Worm (Caenorhabditis elegans): Measurements from ENCODE around the gene try-1.
"Not testable (repeated sequence)": the region's sequence is repeated elsewhere in the genome, so short reads cannot be mapped to it uniquely, and the experiment has no call there.

try-1 gene

DNA sequence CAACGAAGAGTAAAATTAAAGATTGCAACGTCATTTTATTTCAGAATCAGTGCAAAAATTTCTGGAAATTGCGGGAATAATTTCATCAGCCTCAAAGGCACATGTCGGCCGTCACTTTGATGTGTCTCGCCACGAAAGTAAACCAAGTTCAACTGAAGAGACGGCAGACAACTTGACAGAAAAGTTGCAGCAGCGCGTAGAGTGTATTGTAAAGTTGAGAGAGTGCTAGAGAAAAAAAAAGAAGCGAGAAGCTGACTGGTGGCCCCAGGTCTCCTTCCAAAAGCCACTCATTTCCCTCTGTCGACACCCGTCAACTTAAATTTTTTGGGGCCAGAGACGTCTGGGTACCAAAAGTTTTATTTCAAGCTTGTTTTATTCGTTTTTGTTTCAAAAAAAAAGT is 45.0 kb downstream of the try-1 start:
- peak; percentile 56 for TF ChIP-seq lsy-2 (tag; optimal IDR thresholded peaks at IDR 0.05)
- no peak for TF ChIP-seq drap-1 (GFP tag; optimal IDR thresholded peaks at IDR 0.05)
- peak; percentile 40 for TF ChIP-seq nhr-237 (tag; optimal IDR thresholded peaks at IDR 0.05)
- TF ChIP-seq pha-4 (tag; optimal IDR thresholded peaks at IDR 0.05): peak; percentile 70
- TF ChIP-seq hlh-1 (tag; optimal IDR thresholded peaks at IDR 0.05): peak; percentile 84
- TF ChIP-seq mls-2 (tag; optimal IDR thresholded peaks at IDR 0.05): no peak
- TF ChIP-seq nhr-2 (tag; optimal IDR thresholded peaks at IDR 0.05): no peak
- TF ChIP-seq ham-2 (GFP tag; optimal IDR thresholded peaks at IDR 0.05): peak; percentile 50
- no peak for TF ChIP-seq ztf-11 (tag; optimal IDR thresholded peaks at IDR 0.05)
- peak; percentile 93 for TF ChIP-seq ces-1 (GFP tag; optimal IDR thresholded peaks at IDR 0.05)
- peak; percentile 34 for TF ChIP-seq unc-120 (tag; optimal IDR thresholded peaks at IDR 0.05; ENCODE audit: poor library complexity, severe bottlenecking)
- no peak for TF ChIP-seq snpc-4 (tag; optimal IDR thresholded peaks at IDR 0.05)
- no peak for TF ChIP-seq ceh-43 (GFP tag; optimal IDR thresholded peaks at IDR 0.05)
- no peak for TF ChIP-seq sem-2 (GFP tag; optimal IDR thresholded peaks at IDR 0.05)
- peak; percentile 97 for TF ChIP-seq unc-62 (GFP tag; optimal IDR thresholded peaks at IDR 0.05)
- peak; percentile 41 for TF ChIP-seq mep-1 (tag; optimal IDR thresholded peaks at IDR 0.05)

DNA sequence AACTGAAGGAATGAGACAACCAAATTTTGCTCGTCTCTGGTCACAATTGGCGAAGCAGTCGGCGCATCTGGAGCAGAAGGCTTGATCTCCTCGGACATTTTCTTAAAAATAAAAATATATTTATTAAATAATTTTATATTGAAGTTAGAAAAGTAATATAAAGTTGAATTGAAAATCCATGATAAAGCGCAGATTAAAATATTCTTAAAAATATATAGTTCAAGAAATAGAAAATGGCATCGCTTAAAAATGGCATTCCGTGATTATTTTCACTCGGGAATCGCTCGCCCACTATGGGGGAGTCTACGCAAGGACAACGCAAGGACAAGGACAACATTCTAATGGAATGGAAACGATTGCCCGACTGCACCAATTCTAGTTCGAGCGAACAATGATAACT is 45.6 kb downstream of the try-1 start, which contains the start of gene sgt-1:
sgt-1 (minus strand) TSS at position 101 of the 400 bp plus-strand sequence.
- not testable (repeated sequence) for TF ChIP-seq lsy-2, snpc-4, unc-39 (tag; optimal IDR thresholded peaks at IDR 0.05)

DNA sequence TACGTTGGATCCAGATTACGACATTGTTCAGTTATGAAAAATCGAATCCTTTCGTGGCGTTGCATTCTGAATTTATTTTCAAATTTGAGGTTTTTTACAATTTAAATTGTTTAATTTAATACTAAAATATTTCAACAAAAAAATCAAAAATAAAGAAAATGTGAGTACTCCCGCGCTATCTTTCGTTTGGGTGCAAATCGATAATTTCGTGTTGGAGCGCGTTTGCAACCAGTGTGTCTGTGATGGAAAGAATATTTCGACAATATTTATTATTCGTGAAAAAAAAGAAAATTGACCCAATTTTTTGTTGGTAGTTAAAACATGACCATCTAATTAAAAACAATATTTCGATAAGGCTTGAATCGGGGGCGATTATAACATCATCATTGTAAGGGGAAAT is 47.3 kb downstream of the try-1 start, which contains the start of gene R05F9.9:
R05F9.9 (minus strand) TSS at position 66 of the 400 bp plus-strand sequence.
- TF ChIP-seq ceh-39 (tag; optimal IDR thresholded peaks at IDR 0.05): peak; percentile 75
- TF ChIP-seq ceh-43 (GFP tag; optimal IDR thresholded peaks at IDR 0.05): no peak
- peak; percentile 37 for TF ChIP-seq lsy-2 (tag; optimal IDR thresholded peaks at IDR 0.05)
- TF ChIP-seq ces-1 (GFP tag; optimal IDR thresholded peaks at IDR 0.05): peak; percentile 29
- peak; percentile 46 for TF ChIP-seq mep-1 (tag; optimal IDR thresholded peaks at IDR 0.05)

DNA sequence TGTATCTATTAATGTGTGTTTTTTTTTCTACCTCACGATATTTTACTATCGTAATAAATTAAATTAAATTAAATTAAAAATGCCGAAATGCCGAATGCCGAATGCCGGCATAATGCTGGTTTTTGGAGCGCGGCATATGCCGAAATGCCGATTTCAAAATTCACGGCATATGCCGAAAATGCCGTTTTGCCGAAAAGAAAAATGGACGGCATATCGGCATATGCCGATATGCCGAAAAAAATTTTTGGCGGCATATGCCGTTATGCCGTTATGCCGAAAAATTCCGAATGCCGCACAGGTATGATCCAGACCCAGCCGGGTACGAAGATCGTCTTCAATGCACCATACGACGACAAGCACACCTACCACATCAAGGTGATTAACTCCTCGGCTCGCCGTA is 50.8 kb downstream of the try-1 start, which contains the start of gene msp-32:
msp-32 (plus strand) TSS at position 301 of the 400 bp plus-strand sequence.
- not testable (repeated sequence) for TF ChIP-seq M03D4.4 (tag; optimal IDR thresholded peaks at IDR 0.05); mab-5 (tag; optimal IDR thresholded peaks at IDR 0.05); tbx-8 (GFP tag; optimal IDR thresholded peaks at IDR 0.05)

All from whole organism, mixed stage, embryonic.